Fruit fly (Drosophila melanogaster) whole organism, larva: Measurements from ENCODE around the gene Act5C.

Experiments used
- noc ChIP-seq: fragments of 200-800 bp; sonication (Bioruptor generic); optimal IDR thresholded peaks from 3 replicates; lab custom pipeline; 2019; ENCODE audit warnings: missing biosample characterization, mild to moderate bottlenecking, missing genetic modification characterization, moderate library complexity

The Act5C gene

DNA sequence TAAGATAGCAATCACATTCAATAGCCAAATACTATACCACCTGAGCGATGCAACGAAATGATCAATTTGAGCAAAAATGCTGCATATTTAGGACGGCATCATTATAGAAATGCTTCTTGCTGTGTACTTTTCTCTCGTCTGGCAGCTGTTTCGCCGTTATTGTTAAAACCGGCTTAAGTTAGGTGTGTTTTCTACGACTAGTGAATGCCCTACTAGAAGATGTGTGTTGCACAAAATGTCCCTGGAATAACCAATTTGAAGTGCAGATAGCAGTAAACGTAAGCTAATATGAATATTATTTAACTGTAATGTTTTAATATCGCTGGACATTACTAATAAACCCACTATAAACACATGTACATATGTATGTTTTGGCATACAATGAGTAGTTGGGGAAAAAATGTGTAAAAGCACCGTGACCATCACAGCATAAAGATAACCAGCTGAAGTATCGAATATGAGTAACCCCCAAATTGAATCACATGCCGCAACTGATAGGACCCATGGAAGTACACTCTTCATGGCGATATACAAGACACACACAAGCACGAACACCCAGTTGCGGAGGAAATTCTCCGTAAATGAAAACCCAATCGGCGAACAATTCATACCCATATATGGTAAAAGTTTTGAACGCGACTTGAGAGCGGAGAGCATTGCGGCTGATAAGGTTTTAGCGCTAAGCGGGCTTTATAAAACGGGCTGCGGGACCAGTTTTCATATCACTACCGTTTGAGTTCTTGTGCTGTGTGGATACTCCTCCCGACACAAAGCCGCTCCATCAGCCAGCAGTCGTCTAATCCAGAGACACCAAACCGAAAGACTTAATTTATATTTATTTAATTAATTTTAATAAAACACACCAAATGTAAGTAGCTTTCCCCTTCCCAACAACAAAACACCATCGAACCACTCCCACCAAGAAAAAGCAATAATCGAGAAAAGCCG is at the start of gene Act5C:
Gene Act5C (plus strand): TSS at position 716 of the 948 bp plus-strand sequence.
- TF ChIP-seq noc (tag; lab: Kevin White, UChicago) = peak; percentile 84

DNA sequence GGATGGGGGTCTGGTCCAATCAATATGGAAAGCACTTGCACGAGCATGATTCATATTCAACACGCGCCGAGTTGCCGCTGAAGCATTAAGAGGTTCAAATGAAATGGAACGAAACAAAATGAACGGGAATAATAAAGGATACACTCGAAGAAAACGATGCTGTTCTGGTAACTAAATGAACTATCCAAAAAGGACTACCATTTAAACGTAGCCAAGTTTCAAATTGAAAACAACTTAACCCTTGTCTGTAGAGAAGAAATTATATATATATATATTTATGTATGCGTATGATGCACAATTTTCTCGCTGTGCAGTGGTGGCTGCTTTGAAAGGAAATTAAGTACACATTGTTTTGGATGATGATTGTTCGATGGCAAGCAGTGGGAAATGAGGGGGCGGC is 48.0 kb upstream of the Act5C start:
- TF ChIP-seq noc (tag; lab: Kevin White, UChicago) = no peak

DNA sequence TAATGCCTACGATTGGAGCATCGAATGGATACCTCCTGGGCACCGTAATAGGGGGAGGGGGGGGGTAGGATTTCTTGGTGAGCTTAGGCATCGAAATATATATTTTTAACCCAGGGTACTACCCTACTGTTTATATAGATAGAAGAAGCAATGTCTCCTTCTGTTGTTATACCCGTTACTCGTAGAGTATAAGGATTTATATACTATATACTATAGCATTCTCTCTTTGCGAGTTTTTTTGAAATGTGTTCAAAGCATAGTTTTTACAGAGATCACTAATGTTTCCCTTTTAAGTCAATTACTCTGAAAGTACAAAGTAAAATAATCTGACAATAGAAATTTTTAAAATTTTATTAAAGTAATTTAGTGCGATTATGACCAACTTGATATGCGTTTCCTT is 47.2 kb upstream of the Act5C start, which contains the start of gene CG43136:
Gene CG43136 (plus strand): TSS at position 301 of the 400 bp plus-strand sequence.
- TF ChIP-seq noc (tag; lab: Kevin White, UChicago) = no peak

DNA sequence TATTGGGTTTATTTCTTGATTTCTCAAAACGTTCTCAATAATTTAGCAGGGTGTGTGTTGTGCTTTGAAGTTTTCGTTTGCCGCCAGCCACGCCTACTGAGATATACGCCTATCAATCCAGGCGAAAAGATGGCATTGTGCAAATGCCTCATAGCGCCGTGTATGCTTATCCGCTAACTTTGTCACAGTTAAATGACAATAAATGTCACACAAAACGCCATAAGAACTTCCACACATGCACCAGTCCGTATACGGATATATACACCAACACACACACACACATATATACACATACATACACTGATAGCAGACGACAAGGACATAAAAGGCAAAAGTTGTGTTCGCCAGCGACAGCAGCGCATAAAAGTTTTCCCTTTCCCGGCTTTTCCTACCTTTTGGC is 35.6 kb upstream of the Act5C start, which contains the start of gene CG43137:
Gene CG43137 (minus strand): TSS at position 101 of the 400 bp plus-strand sequence.
- TF ChIP-seq noc (tag; lab: Kevin White, UChicago) = no peak

DNA sequence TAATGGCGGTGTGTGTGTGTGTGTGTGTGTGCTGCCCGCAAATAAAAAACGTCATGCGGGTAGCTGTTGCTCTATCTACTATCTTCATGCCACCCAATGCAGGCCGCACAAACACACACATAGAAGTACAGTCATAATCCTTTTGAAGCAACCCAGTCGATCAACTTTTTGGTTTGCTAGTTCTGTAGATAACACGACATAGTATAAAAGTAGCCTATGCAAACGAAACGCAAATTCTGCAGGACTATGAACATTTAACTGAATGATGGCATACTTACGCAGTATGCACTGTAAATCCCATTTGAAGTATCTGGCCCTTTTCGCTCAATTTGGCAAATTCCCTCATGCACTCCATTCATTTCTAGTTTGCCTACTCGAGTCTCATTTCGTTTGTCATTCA is 34.6 kb upstream of the Act5C start:
- no peak for TF ChIP-seq noc (tag; lab: Kevin White, UChicago)

DNA sequence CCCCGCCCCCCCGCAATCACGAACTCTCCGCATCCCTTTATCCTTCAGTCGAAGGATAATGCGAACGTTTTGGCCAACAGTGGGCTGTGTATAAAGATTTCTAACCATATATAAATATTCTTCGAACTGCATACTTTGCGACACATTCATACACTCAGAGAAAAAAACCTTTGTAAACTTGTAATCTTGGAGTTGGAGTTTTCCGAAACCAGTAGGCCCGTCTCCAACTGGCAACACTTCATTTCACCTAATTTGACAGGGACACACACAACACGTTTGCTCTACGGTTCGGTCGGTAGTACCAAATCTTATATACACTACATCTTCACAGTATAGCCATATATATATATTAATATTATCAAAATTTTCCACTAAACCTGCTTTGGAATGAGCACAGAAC is 31.9 kb upstream of the Act5C start, which contains the start of gene CG15764:
Gene CG15764 (plus strand): TSS at position 301 of the 400 bp plus-strand sequence.
- TF ChIP-seq noc (tag; lab: Kevin White, UChicago) = no peak

DNA sequence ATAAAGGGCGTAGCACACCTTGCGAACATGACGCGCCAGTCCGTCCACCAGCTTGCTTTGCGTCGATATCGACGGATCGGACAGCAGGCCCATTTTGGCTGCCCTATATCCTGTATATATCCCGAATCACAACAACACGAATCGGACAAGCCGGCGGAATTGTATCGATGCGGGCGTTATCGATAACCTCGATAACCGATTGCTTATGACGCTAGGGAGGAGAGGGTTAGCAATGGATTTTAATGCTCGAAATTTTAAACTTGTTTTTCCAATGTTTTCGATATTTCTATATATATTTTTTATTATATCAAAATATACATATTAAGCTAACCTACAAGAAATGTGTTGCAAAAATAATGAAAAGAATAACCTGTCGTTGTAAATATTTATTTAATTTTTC is 27.5 kb upstream of the Act5C start, which contains the start of gene GAA1:
Gene GAA1 (minus strand): TSS at position 194 of the 400 bp plus-strand sequence.
- no peak for TF ChIP-seq noc (tag; lab: Kevin White, UChicago)

DNA sequence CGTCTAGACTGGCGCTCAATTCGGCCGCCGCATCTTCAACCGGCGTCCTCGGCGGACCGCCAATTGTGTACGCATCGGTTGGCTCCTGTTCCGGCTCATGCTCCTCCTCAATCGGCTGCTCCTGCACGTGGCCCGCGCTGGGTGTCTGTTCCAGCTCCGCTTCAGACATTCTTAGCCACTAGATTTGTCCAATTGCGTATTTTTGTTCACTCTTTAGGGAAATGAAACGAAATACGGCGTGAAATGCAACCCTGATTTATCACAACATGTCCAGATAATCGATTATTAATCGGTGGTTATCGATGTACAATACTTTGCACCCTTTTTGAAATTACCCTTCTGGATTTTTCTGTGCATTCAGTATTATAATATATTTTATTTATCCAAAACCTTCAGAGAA is 24.1 kb upstream of the Act5C start, which contains the start of gene mof:
Gene mof (minus strand): TSS at position 270 of the 400 bp plus-strand sequence.
- TF ChIP-seq noc (tag; lab: Kevin White, UChicago) = no peak

DNA sequence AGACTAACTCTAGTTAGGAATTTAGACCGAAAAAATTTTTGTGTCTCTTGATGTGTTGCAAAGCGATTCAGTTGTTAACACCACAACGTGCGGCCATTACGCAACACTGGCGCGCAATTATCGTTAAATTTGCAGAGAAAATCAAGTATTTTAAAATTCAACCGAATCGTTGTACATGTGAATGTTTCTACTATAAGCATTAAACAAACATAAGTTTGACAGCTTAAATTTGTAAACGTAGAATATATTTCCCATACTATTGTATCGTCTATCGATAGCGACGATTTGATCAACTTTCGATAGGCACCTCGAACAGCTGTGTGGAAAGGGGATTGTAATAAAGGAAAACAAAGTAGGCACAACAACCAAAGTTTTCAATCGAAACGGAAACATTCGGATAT is 21.1 kb upstream of the Act5C start, which contains the start of the genes Usp30 and CG16721:
Gene Usp30 (minus strand): TSS at position 245 of the 401 bp plus-strand sequence.
Gene CG16721 (plus strand): TSS at position 327 of the 401 bp plus-strand sequence.
- peak; percentile 65 for TF ChIP-seq noc (tag; lab: Kevin White, UChicago)

DNA sequence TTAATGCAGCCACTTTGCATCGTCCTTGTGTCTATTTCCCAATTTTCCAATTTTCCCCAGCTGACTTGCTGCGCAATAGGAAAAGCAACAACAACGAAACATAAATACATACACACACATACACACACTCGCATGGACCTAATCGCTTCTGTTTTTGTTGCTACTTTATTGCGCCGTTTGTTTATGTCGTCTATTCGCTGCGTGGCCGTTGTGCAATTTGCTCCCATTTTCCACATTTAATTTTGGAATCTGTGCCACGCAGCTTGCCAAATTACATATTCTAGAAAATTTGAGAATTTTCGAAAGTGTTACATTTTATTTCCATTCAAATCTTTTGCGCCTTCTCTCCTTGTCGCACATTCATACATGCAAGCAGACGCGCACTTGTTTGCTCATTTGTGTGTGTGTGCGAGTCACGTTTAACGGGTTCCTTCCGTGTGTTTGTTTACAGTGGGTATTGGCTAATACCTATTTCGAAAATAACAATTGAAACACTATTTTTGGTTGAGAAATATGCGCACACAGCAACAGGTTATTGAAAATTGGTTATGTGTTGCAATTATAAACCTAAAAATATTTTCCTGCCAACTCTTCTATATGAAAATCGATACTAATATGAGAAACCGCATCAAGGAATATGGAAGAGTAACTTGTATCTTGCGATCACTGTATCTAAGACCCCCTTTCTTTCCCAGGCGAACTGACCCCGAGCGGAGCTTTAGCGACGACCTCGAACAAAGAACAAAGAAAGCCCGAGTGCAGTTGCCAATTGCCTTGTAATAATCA is 20.3 kb upstream of the Act5C start:
- TF ChIP-seq noc (tag; lab: Kevin White, UChicago) = peak; percentile 59

DNA sequence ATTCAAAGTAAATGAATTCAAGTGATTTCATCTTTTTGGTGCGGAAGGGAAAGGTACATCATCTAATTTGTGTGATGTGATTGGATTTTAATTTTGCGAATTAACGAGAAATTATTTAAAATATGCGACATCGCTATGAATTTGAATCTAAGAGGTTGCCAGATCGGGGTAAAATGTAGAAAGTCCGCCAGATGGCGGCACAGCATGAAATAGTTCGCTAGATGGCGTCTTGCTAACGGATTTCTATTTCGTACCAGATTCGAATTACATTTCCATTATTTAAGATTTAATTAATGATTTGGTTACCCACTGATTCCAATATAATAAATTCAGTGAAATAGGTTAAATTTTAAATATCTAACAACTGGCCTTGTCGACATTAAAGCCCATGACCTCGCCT is 17.3 kb upstream of the Act5C start:
- TF ChIP-seq noc (tag; lab: Kevin White, UChicago) = no peak

DNA sequence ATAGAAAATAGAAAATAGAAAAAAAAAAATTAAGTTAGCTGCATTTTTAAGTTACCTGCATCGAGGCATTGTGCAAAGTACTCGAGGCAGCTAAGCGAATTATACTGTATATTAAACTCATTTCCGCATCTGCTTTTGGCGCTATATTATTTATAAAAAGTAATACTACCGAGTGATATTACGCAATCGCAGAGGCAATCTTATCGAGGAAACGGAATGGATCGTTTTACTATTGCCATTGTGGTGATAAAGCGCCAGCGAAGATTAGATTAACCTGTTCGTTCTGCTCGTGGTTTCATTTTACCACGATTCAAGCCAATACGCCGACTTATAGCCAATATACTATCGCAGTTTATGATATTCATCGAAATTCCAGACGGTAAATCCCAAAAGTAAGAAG is 16.4 kb upstream of the Act5C start:
- no peak for TF ChIP-seq noc (tag; lab: Kevin White, UChicago)

DNA sequence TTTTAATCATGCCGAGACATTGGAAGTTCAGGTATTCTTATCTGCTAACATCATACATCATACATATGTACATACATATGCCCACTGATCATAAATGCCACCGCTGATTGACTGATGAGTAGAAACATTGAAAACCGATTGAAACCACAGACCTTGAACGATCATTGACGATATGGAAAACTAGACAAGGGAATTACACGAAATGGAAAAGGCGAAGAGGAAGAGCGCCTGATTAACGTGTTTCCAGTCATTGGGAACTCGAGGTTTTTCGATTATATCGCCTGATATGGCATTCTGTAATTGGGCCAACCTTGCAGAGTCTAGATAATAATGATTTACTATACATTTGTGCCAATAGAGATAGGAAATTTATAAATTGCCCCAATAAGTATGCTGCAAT is 15.8 kb upstream of the Act5C start:
- TF ChIP-seq noc (tag; lab: Kevin White, UChicago) = no peak

DNA sequence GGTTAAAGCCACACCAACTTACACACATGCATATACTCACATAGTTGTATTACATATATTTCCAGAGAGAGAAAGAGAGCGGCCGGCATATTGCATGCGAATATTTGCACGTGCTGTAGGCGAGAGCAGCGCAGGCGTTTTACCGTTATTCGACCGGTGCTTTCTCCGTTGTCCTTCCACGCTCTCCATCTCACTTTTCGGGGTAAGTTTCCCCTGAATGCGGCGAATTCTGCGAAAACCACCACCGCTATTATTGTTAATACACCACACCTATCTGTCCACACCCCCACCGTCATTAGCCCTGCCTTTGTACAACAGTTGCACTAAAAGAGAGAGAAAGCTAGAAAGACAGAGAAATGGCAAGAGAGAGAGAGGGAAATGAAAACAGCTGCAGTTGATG is 15.1 kb upstream of the Act5C start:
- TF ChIP-seq noc (tag; lab: Kevin White, UChicago) = no peak

DNA sequence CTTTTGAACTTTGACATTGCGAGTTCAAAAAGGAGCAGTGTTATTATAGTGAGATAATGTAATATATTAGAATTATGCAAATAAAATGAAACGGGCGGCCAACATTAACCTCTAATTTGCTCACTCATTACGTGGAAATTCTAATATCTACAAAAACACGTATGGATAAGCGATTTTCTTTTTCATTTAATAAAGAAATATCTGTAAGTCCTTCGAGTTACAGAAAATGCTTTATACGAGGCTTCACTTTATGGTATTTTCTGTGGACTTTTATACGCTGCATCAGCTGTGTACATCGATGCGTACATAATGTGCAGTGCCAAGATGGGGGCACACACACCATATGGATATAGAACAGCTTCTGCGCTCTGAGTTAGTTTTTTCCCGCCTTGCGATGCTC is 14.7 kb upstream of the Act5C start:
- TF ChIP-seq noc (tag; lab: Kevin White, UChicago) = no peak
